Fruit fly (Drosophila melanogaster) whole organism, prepupa: ENCODE data around the gene Irk3.

Source experiments
- CG10631 ChIP-seq: fragments of 200-800 bp; sonication (Bioruptor generic); optimal IDR thresholded peaks from 2 replicates; lab custom pipeline; 2016; ENCODE audit warnings: missing biosample characterization, missing genetic modification characterization
- CG10669 ChIP-seq: fragments of 200-800 bp; sonication (Bioruptor generic); optimal IDR thresholded peaks from 3 replicates; lab custom pipeline; 2018; ENCODE audit warnings: missing biosample characterization, mild to moderate bottlenecking, missing genetic modification characterization, moderate library complexity
- CG11294 ChIP-seq: fragments of 200-800 bp; sonication (Bioruptor generic); IDR thresholded peaks from 2 replicates; pipeline ENCODE4 v1.3.6; 2022; ENCODE audit warnings: missing biosample characterization, missing genetic modification characterization
- CG11902 ChIP-seq: fragments of 200-800 bp; sonication (Bioruptor generic); optimal IDR thresholded peaks from 3 replicates; lab custom pipeline; 2016; ENCODE audit warnings: missing biosample characterization, missing genetic modification characterization
- CG15336 ChIP-seq: fragments of 200-800 bp; sonication (Bioruptor generic); IDR thresholded peaks from 2 replicates; pipeline ENCODE4 v1.3.6; 2022; ENCODE audit warnings: missing biosample characterization, missing genetic modification characterization
- CG3032 ChIP-seq: fragments of 200-800 bp; optimal IDR thresholded peaks from 2 replicates; lab custom pipeline; 2019; ENCODE audit warnings: missing biosample characterization, mild to moderate bottlenecking, missing genetic modification characterization, moderate library complexity
- CG31627 ChIP-seq: fragments of 200-800 bp; sonication (Bioruptor generic); optimal IDR thresholded peaks from 3 replicates; lab custom pipeline; 2016; ENCODE audit warnings: missing biosample characterization, missing genetic modification characterization
- CG32006 ChIP-seq: fragments of 200-800 bp; sonication (Bioruptor generic); optimal IDR thresholded peaks from 3 replicates; lab custom pipeline; 2017; ENCODE audit warnings: missing biosample characterization, mild to moderate bottlenecking, missing genetic modification characterization
- CG3919 ChIP-seq: fragments of 200-800 bp; sonication (Bioruptor generic); optimal IDR thresholded peaks from 3 replicates; lab custom pipeline; 2016; ENCODE audit warnings: missing biosample characterization, missing genetic modification characterization
- CG6163 ChIP-seq: fragments of 200-800 bp; sonication (Bioruptor generic); IDR thresholded peaks from 3 replicates; pipeline ENCODE4 v1.3.6; 2022; ENCODE audit warnings: missing biosample characterization, missing genetic modification characterization
- CG6276 ChIP-seq: fragments of 200-800 bp; sonication (Bioruptor generic); optimal IDR thresholded peaks from 2 replicates; lab custom pipeline; 2017; ENCODE audit warnings: missing biosample characterization, mild to moderate bottlenecking, missing genetic modification characterization
- CG6792 ChIP-seq: fragments of 200-800 bp; sonication (Bioruptor generic); optimal IDR thresholded peaks from 3 replicates; lab custom pipeline; 2016; ENCODE audit warnings: missing biosample characterization, missing genetic modification characterization
- CG6808 ChIP-seq: fragments of 200-800 bp; sonication (Bioruptor generic); optimal IDR thresholded peaks from 3 replicates; lab custom pipeline; 2017; ENCODE audit warnings: missing biosample characterization, missing genetic modification characterization, mild to moderate bottlenecking, moderate library complexity, missing genetic modification reagents
- CG6854 ChIP-seq: fragments of 200-800 bp; sonication (Bioruptor generic); optimal IDR thresholded peaks from 2 replicates; lab custom pipeline; 2017; ENCODE audit warnings: missing biosample characterization, mild to moderate bottlenecking, missing genetic modification characterization
- CG8632 ChIP-seq: fragments of 200-800 bp; sonication (Bioruptor generic); optimal IDR thresholded peaks from 3 replicates; lab custom pipeline; 2016; ENCODE audit warnings: missing biosample characterization, missing genetic modification characterization
- Eip78C ChIP-seq: fragments of 200-800 bp; sonication (Bioruptor generic); peaks from one replicate; lab custom pipeline; 2016; ENCODE audit warnings: missing biosample characterization, missing genetic modification characterization
- Eip93F ChIP-seq: fragments of 200-800 bp; sonication (Bioruptor generic); optimal IDR thresholded peaks from 2 replicates; lab custom pipeline; 2016; ENCODE audit warnings: missing biosample characterization, mild to moderate bottlenecking, missing genetic modification characterization
- Hr39 ChIP-seq: fragments of 200-800 bp; sonication (Bioruptor generic); optimal IDR thresholded peaks from 2 replicates; lab custom pipeline; 2016; ENCODE audit warnings: missing biosample characterization, missing genetic modification characterization
- Lpt ChIP-seq: fragments of 200-800 bp; sonication (Bioruptor generic); optimal IDR thresholded peaks from 3 replicates; lab custom pipeline; 2016; ENCODE audit warnings: missing biosample characterization, missing genetic modification characterization
- OdsH ChIP-seq: fragments of 200-800 bp; sonication (Bioruptor generic); optimal IDR thresholded peaks from 3 replicates; lab custom pipeline; 2016; ENCODE audit warnings: missing biosample characterization, missing genetic modification characterization
- Smox ChIP-seq: fragments of 200-800 bp; sonication (Bioruptor generic); optimal IDR thresholded peaks from 3 replicates; lab custom pipeline; 2016; ENCODE audit warnings: missing biosample characterization, missing genetic modification characterization
- Sox14 ChIP-seq: fragments of 200-800 bp; sonication (Bioruptor generic); optimal IDR thresholded peaks from 3 replicates; lab custom pipeline; 2016; ENCODE audit warnings: missing biosample characterization, missing genetic modification characterization
- Sox15 ChIP-seq: fragments of 200-800 bp; sonication (Bioruptor generic); optimal IDR thresholded peaks from 3 replicates; lab custom pipeline; 2016; ENCODE audit warnings: missing biosample characterization, missing genetic modification characterization
- acj6 ChIP-seq: fragments of 200-800 bp; sonication (Bioruptor generic); optimal IDR thresholded peaks from 3 replicates; lab custom pipeline; 2016; ENCODE audit warnings: missing biosample characterization, missing genetic modification characterization
- cyc ChIP-seq: fragments of 200-800 bp; sonication (Bioruptor generic); optimal IDR thresholded peaks from 3 replicates; lab custom pipeline; 2016; ENCODE audit warnings: missing biosample characterization, missing genetic modification characterization
- dsx ChIP-seq: fragments of 200-800 bp; optimal IDR thresholded peaks from 3 replicates; lab custom pipeline; 2019; ENCODE audit warnings: missing biosample characterization, mild to moderate bottlenecking, missing genetic modification characterization, moderate library complexity; ENCODE audit not compliant: poor library complexity, severe bottlenecking
- eg ChIP-seq: fragments of 200-800 bp; sonication (Bioruptor generic); IDR thresholded peaks from 3 replicates; pipeline ENCODE4 v1.3.6; 2022; ENCODE audit warnings: missing biosample characterization, missing genetic modification characterization
- esn ChIP-seq: fragments of 200-800 bp; sonication (Bioruptor generic); optimal IDR thresholded peaks from 2 replicates; lab custom pipeline; 2016; ENCODE audit warnings: missing biosample characterization, mild to moderate bottlenecking, missing genetic modification characterization, moderate library complexity
- fkh ChIP-seq: fragments of 200-800 bp; sonication (Bioruptor generic); optimal IDR thresholded peaks from 3 replicates; lab custom pipeline; 2017; ENCODE audit warnings: missing biosample characterization, mild to moderate bottlenecking, missing genetic modification characterization, moderate library complexity
- lz ChIP-seq: fragments of 200-800 bp; sonication (Bioruptor generic); optimal IDR thresholded peaks from 3 replicates; lab custom pipeline; 2016; ENCODE audit warnings: missing biosample characterization, missing genetic modification characterization
- salr ChIP-seq, 2 experiments: fragments of 200-800 bp; sonication (Bioruptor generic); optimal IDR thresholded peaks; 3 replicates each; lab custom pipeline; 2016 to 2018; ENCODE audit warnings: missing biosample characterization in 2 of 2, missing genetic modification characterization in 2 of 2, mild to moderate bottlenecking in 1 of 2
- svp ChIP-seq: fragments of 200-800 bp; sonication (Bioruptor generic); peaks from one replicate; lab custom pipeline; 2016; ENCODE audit warnings: missing biosample characterization, missing genetic modification characterization
- vri ChIP-seq: fragments of 200-800 bp; sonication (Bioruptor generic); optimal IDR thresholded peaks from 3 replicates; lab custom pipeline; 2016; ENCODE audit warnings: missing biosample characterization, mild to moderate bottlenecking, missing genetic modification characterization

Irk3 gene

dm6 chr2L:18687827-18688226 lies 25.7 kb downstream of the Irk3 start:
- TF ChIP-seq CG15336 (GFP tag; lab: Robert Waterston, UW) (no peak), svp (no peak), CG3032 (no peak)
- TF ChIP-seq, all 60 proteins: peak for 0

- peak; percentile 32 for TF ChIP-seq esn (GFP tag; lab: Kevin White, UChicago)
- no peak for TF ChIP-seq vri (GFP tag; lab: Kevin White, UChicago)
- TF ChIP-seq, all 60 proteins: peak for 1
These were observed 31.6 kb downstream of the Irk3 start, which contains the start of gene tos for dm6 chr2L:18681903-18682302. TSS of gene tos (minus strand) at chr2L:18682075.

- TF ChIP-seq CG3032: peak; percentile 16
- no peak for TF ChIP-seq CG6808 (GFP tag; lab: Kevin White, UChicago)
- no peak for TF ChIP-seq eg (GFP tag; lab: Robert Waterston, UW)
- no peak for TF ChIP-seq CG6854 (GFP tag; lab: Kevin White, UChicago)
- no peak for TF ChIP-seq CG3919 (GFP tag; lab: Kevin White, UChicago)
- TF ChIP-seq lz: peak; percentile 54
- TF ChIP-seq CG8632 (GFP tag; lab: Kevin White, UChicago): peak; percentile 39
- TF ChIP-seq Eip93F: peak; percentile 21
- TF ChIP-seq CG6163 (GFP tag; lab: Robert Waterston, UW): no peak
- no peak for TF ChIP-seq CG11294 (GFP tag; lab: Robert Waterston, UW)
- peak; percentile 20 for TF ChIP-seq CG11902 (GFP tag; lab: Kevin White, UChicago)
- no peak for TF ChIP-seq Smox (GFP tag; lab: Kevin White, UChicago)
- no peak for TF ChIP-seq CG10631 (GFP tag; lab: Kevin White, UChicago)
- TF ChIP-seq fkh (GFP tag; lab: Kevin White, UChicago): no peak
- no peak for TF ChIP-seq CG6792
- TF ChIP-seq cyc (GFP tag; lab: Kevin White, UChicago): peak; percentile 19
- peak; percentile 67 for TF ChIP-seq CG31627
- TF ChIP-seq Sox15 (GFP tag; lab: Kevin White, UChicago): peak; percentile 35
- peak; percentile 82 for TF ChIP-seq svp
- TF ChIP-seq dsx (GFP tag; lab: Kevin White, UChicago): no peak
- peak; percentile 79 for TF ChIP-seq esn (GFP tag; lab: Kevin White, UChicago)
- peak; percentile 80 for TF ChIP-seq Eip78C (GFP tag; lab: Kevin White, UChicago)
These were observed 35.5 kb downstream of the Irk3 start for dm6 chr2L:18677910-18678639.

- TF ChIP-seq CG32006 (no peak), CG3032 (no peak), fkh (GFP tag; lab: Kevin White, UChicago) (peak; percentile 98), CG11294 (GFP tag; lab: Robert Waterston, UW) (no peak), OdsH (GFP tag; lab: Kevin White, UChicago) (no peak), svp (peak; percentile 14), cyc (GFP tag; lab: Kevin White, UChicago) (peak; percentile 9)
- TF ChIP-seq, all 60 proteins: peak for 3
These were observed 36.4 kb downstream of the Irk3 start, which contains the start of the genes Mst36Fa and CG31751 for dm6 chr2L:18676948-18677820. TSS of gene Mst36Fa (minus strand) at chr2L:18676998. TSS of gene CG31751 (plus strand) at chr2L:18677221.

- TF ChIP-seq CG32006 (no peak), CG10669 (GFP tag; lab: Kevin White, UChicago) (no peak)
- TF ChIP-seq, all 60 proteins: peak for 0
These were observed 38.6 kb downstream of the Irk3 start, which contains the start of gene Mst36Fb for dm6 chr2L:18674994-18675393. TSS of gene Mst36Fb (minus strand) at chr2L:18675094.

dm6 chr2L:18673185-18673584 lies 40.4 kb downstream of the Irk3 start, which contains the start of gene CG43339:
TSS of gene CG43339 (minus strand) at chr2L:18673285.
- no peak for TF ChIP-seq salr (GFP tag; optimal IDR thresholded peaks at IDR 0.05; lab: Kevin White, UChicago)
- TF ChIP-seq CG6808 (GFP tag; lab: Kevin White, UChicago): no peak
- TF ChIP-seq acj6 (GFP tag; lab: Kevin White, UChicago): no peak
- no peak for TF ChIP-seq Hr39
- TF ChIP-seq CG8632 (GFP tag; lab: Kevin White, UChicago): no peak
- TF ChIP-seq CG15336 (GFP tag; lab: Robert Waterston, UW): no peak
- no peak for TF ChIP-seq Sox14 (GFP tag; lab: Kevin White, UChicago)
- no peak for TF ChIP-seq CG6276 (GFP tag; lab: Kevin White, UChicago)
- TF ChIP-seq Lpt (GFP tag; lab: Kevin White, UChicago): no peak
- TF ChIP-seq svp: no peak
- TF ChIP-seq CG10669 (GFP tag; lab: Kevin White, UChicago): no peak
